Worm (Caenorhabditis elegans) whole organism, early embryonic: Measurements from ENCODE around the gene F41C3.7.
A peak's percentile ranks its signal among the peaks of the same experiment; 100 is the strongest.

ENCODE experiments used
- B0310.2 ChIP-seq: sonication (generic microtip); optimal IDR thresholded peaks from 2 replicates; lab custom pipeline; 2016; ENCODE audit warnings: mild to moderate bottlenecking, missing genetic modification characterization, missing compliant biosample characterization
- F13C5.2 ChIP-seq: sonication (generic microtip); optimal IDR thresholded peaks from 2 replicates; lab custom pipeline; 2017; ENCODE audit warnings: mild to moderate bottlenecking, missing genetic modification characterization, inconsistent platforms, missing compliant biosample characterization
- aly-1 ChIP-seq: sonication (generic microtip); optimal IDR thresholded peaks from 2 replicates; lab custom pipeline; 2016; ENCODE audit warnings: missing genetic modification characterization, missing compliant biosample characterization
- ama-1 ChIP-seq: fragments of 150-350 bp; optimal IDR thresholded peaks from 2 replicates; lab custom pipeline; 2014
- ceh-13 ChIP-seq: fragments of 200-800 bp; sonication (Bioruptor generic); optimal IDR thresholded peaks from 2 replicates; lab custom pipeline; 2018; ENCODE audit warnings: mild to moderate bottlenecking, missing genetic modification characterization, missing compliant biosample characterization
- ceh-36 ChIP-seq: sonication (generic microtip); optimal IDR thresholded peaks from 2 replicates; lab custom pipeline; 2016; ENCODE audit warnings: missing genetic modification characterization, inconsistent platforms, missing compliant biosample characterization
- ets-7 ChIP-seq: sonication (generic microtip); optimal IDR thresholded peaks from 2 replicates; lab custom pipeline; 2016; ENCODE audit warnings: missing genotype, missing genetic modification characterization, missing compliant biosample characterization
- flt-1 ChIP-seq: fragments of 200-800 bp; sonication (Bioruptor generic); IDR thresholded peaks from 2 replicates; pipeline ENCODE4 v1.3.6; 2022; ENCODE audit warnings: missing genetic modification characterization, missing compliant biosample characterization
- hmbx-1 ChIP-seq: sonication (generic microtip); optimal IDR thresholded peaks from 2 replicates; lab custom pipeline; 2016; ENCODE audit warnings: mild to moderate bottlenecking, missing genetic modification characterization, missing compliant biosample characterization
- hmg-4 ChIP-seq: fragments of 200-800 bp; sonication (Bioruptor generic); optimal IDR thresholded peaks from 2 replicates; lab custom pipeline; 2018; ENCODE audit warnings: mild to moderate bottlenecking, missing genetic modification characterization, missing compliant biosample characterization
- hnd-1 ChIP-seq: sonication (generic microtip); optimal IDR thresholded peaks from 2 replicates; lab custom pipeline; 2016; ENCODE audit warnings: missing genetic modification characterization, missing compliant biosample characterization
- pes-1 ChIP-seq: fragments of 200-800 bp; sonication (Bioruptor generic); IDR thresholded peaks from 2 replicates; pipeline ENCODE4 v1.3.6; 2022; ENCODE audit warnings: missing genetic modification reagents, missing genetic modification characterization, missing compliant biosample characterization
- scrt-1 ChIP-seq: fragments of 200-800 bp; sonication (Bioruptor generic); IDR thresholded peaks from 2 replicates; pipeline ENCODE4 v1.3.6; 2022; ENCODE audit warnings: missing genetic modification characterization, missing compliant biosample characterization
- sea-1 ChIP-seq: fragments of 200-800 bp; sonication (Bioruptor generic); conservative IDR thresholded peaks from 2 replicates; pipeline ENCODE4 v1.3.6; 2022; ENCODE audit warnings: missing genetic modification characterization, missing compliant biosample characterization
- tbx-11 ChIP-seq: fragments of 200-800 bp; sonication (Bioruptor generic); IDR thresholded peaks from 2 replicates; pipeline ENCODE4 v1.3.6; 2022; ENCODE audit warnings: missing genetic modification characterization, missing compliant biosample characterization
- tbx-37 ChIP-seq: fragments of 200-800 bp; sonication (Bioruptor generic); conservative IDR thresholded peaks from 2 replicates; pipeline ENCODE4 v1.3.6; 2022; ENCODE audit warnings: missing genetic modification reagents, missing genetic modification characterization, missing compliant biosample characterization
- tra-4 ChIP-seq: sonication (generic microtip); optimal IDR thresholded peaks from 2 replicates; lab custom pipeline; 2017; ENCODE audit warnings: missing genetic modification characterization, missing compliant biosample characterization

The F41C3.7 gene

ce11 chrII:4698266-4698771, 31.5 kb upstream of the F41C3.7 start, which contains the start of the genes rpn-5 and scc-1:
TSS of gene rpn-5 (minus strand) at chrII:4698427.
TSS of gene scc-1 (plus strand) at chrII:4698721.
- TF ChIP-seq ceh-36 (tag; lab: Kevin White, UChicago) (no peak), tra-4 (no peak), ceh-13 (GFP tag; lab: Kevin White, UChicago) (no peak), hmg-4 (GFP tag; lab: Kevin White, UChicago) (no peak), aly-1 (tag; lab: Kevin White, UChicago) (no peak), hmbx-1 (no peak), flt-1 (no peak), ama-1 (lab: Kevin White, UChicago) (no peak), scrt-1 (GFP tag; lab: Robert Waterston, UW) (no peak), B0310.2 (no peak), sea-1 (GFP tag; lab: Robert Waterston, UW) (no peak), F13C5.2 (tag; lab: Kevin White, UChicago) (no peak), ets-7 (tag; lab: Kevin White, UChicago) (no peak), pes-1 (no peak), tbx-37 (GFP tag; lab: Robert Waterston, UW) (no peak), hnd-1 (tag; lab: Kevin White, UChicago) (no peak), tbx-11 (GFP tag; lab: Robert Waterston, UW) (no peak)

ce11 chrII:4701482-4702119, 28.2 kb upstream of the F41C3.7 start, which contains the start of gene unc-85:
TSS of gene unc-85 (plus strand) at chrII:4702069.
- peak; percentile 18 for TF ChIP-seq B0310.2
- peak; percentile 58 for TF ChIP-seq ets-7 (tag; lab: Kevin White, UChicago)
- TF ChIP-seq pes-1 = peak; percentile 79
- peak; percentile 25 for TF ChIP-seq hnd-1 (tag; lab: Kevin White, UChicago)
- TF ChIP-seq aly-1 (tag; lab: Kevin White, UChicago) = peak; percentile 44
- peak; percentile 78 for TF ChIP-seq hmg-4 (GFP tag; lab: Kevin White, UChicago)
- peak; percentile 68 for TF ChIP-seq tbx-11 (GFP tag; lab: Robert Waterston, UW)
- peak; percentile 81 for TF ChIP-seq F13C5.2 (tag; lab: Kevin White, UChicago)
- peak; percentile 63 for TF ChIP-seq flt-1
- TF ChIP-seq tbx-37 (GFP tag; lab: Robert Waterston, UW) = peak; percentile 45; the same call in 1 of the 2 replicates
- TF ChIP-seq scrt-1 (GFP tag; lab: Robert Waterston, UW) = peak; percentile 71
- TF ChIP-seq sea-1 (GFP tag; lab: Robert Waterston, UW) = peak; percentile 65; the same call in 1 of the 2 replicates

- TF ChIP-seq hmg-4 (GFP tag; lab: Kevin White, UChicago) (no peak), hmbx-1 (no peak), tbx-11 (GFP tag; lab: Robert Waterston, UW) (no peak), ama-1 (lab: Kevin White, UChicago) (no peak), pes-1 (no peak), flt-1 (no peak), tra-4 (no peak), ceh-36 (tag; lab: Kevin White, UChicago) (no peak), aly-1 (tag; lab: Kevin White, UChicago) (no peak), F13C5.2 (tag; lab: Kevin White, UChicago) (no peak), hnd-1 (tag; lab: Kevin White, UChicago) (no peak), tbx-37 (GFP tag; lab: Robert Waterston, UW) (no peak), scrt-1 (GFP tag; lab: Robert Waterston, UW) (no peak), sea-1 (GFP tag; lab: Robert Waterston, UW) (no peak), B0310.2 (no peak), ets-7 (tag; lab: Kevin White, UChicago) (no peak), ceh-13 (GFP tag; lab: Kevin White, UChicago) (no peak)
Observed at ce11 chrII:4703011-4703410, 26.8 kb upstream of the F41C3.7 start.

- TF ChIP-seq F13C5.2 (tag; lab: Kevin White, UChicago) = peak; percentile 12
- no peak for TF ChIP-seq scrt-1 (GFP tag; lab: Robert Waterston, UW)
- TF ChIP-seq ama-1 (lab: Kevin White, UChicago) = no peak
Observed at ce11 chrII:4706359-4706871, 23.4 kb upstream of the F41C3.7 start, which contains the start of the genes F10G7.9 and tsn-1. TSS of gene F10G7.9 (minus strand) at chrII:4706485. TSS of gene tsn-1 (plus strand) at chrII:4706821.

- TF ChIP-seq sea-1 (GFP tag; lab: Robert Waterston, UW) (no peak), tbx-37 (GFP tag; lab: Robert Waterston, UW) (no peak), pes-1 (no peak), ama-1 (lab: Kevin White, UChicago) (no peak), B0310.2 (no peak), F13C5.2 (tag; lab: Kevin White, UChicago) (no peak), hmg-4 (GFP tag; lab: Kevin White, UChicago) (no peak), ets-7 (tag; lab: Kevin White, UChicago) (no peak), aly-1 (tag; lab: Kevin White, UChicago) (no peak), tbx-11 (GFP tag; lab: Robert Waterston, UW) (no peak), tra-4 (no peak), ceh-36 (tag; lab: Kevin White, UChicago) (no peak), hnd-1 (tag; lab: Kevin White, UChicago) (no peak), scrt-1 (GFP tag; lab: Robert Waterston, UW) (no peak), flt-1 (no peak), ceh-13 (GFP tag; lab: Kevin White, UChicago) (no peak), hmbx-1 (no peak)
Observed at ce11 chrII:4710120-4710519, 19.7 kb upstream of the F41C3.7 start, which contains the start of gene tag-151. TSS of gene tag-151 (plus strand) at chrII:4710277.

ce11 chrII:4710813-4711212, 19.0 kb upstream of the F41C3.7 start:
- TF ChIP-seq ama-1 (lab: Kevin White, UChicago) (no peak), pes-1 (no peak), scrt-1 (GFP tag; lab: Robert Waterston, UW) (no peak), hmg-4 (GFP tag; lab: Kevin White, UChicago) (no peak), tbx-37 (GFP tag; lab: Robert Waterston, UW) (no peak), ets-7 (tag; lab: Kevin White, UChicago) (no peak), tra-4 (no peak), B0310.2 (no peak), aly-1 (tag; lab: Kevin White, UChicago) (no peak), tbx-11 (GFP tag; lab: Robert Waterston, UW) (no peak), sea-1 (GFP tag; lab: Robert Waterston, UW) (no peak), F13C5.2 (tag; lab: Kevin White, UChicago) (no peak), hmbx-1 (no peak), hnd-1 (tag; lab: Kevin White, UChicago) (no peak), ceh-13 (GFP tag; lab: Kevin White, UChicago) (no peak)
